Worm (Caenorhabditis elegans) whole organism, L3 larva: ENCODE measurements around the gene C16A11.5.
A peak's percentile ranks its signal among the peaks of the same experiment; 100 is the strongest.

ENCODE experiments used
- R02D3.7 ChIP-seq: fragments of 150-350 bp; optimal IDR thresholded peaks from 2 replicates; lab custom pipeline; 2014; ENCODE audit warnings: missing biosample characterization, missing genetic modification characterization
- aly-2 ChIP-seq: fragments of 150-350 bp; optimal IDR thresholded peaks from 2 replicates; lab custom pipeline; 2014; ENCODE audit warnings: missing biosample characterization, missing genetic modification characterization
- ama-1 ChIP-seq: fragments of 150-350 bp; optimal IDR thresholded peaks from 2 replicates; lab custom pipeline; 2018
- ceh-28 ChIP-seq: fragments of 150-350 bp; optimal IDR thresholded peaks from 2 replicates; lab custom pipeline; 2014; ENCODE audit warnings: missing biosample characterization, missing genetic modification reagents, missing genetic modification characterization
- ceh-82 ChIP-seq: fragments of 150-350 bp; optimal IDR thresholded peaks from 2 replicates; lab custom pipeline; 2014; ENCODE audit warnings: missing biosample characterization, missing genetic modification characterization
- ceh-9 ChIP-seq: sonication (generic microtip); optimal IDR thresholded peaks from 2 replicates; lab custom pipeline; 2018; ENCODE audit warnings: missing biosample characterization, missing genetic modification characterization
- egl-27 ChIP-seq: sonication (generic microtip); optimal IDR thresholded peaks from 4 replicates; lab custom pipeline; 2017; ENCODE audit warnings: missing biosample characterization, missing genetic modification reagents, missing genetic modification characterization
- egl-5 ChIP-seq: fragments of 150-350 bp; optimal IDR thresholded peaks from 2 replicates; lab custom pipeline; 2017; ENCODE audit warnings: missing biosample characterization, missing genetic modification reagents, missing genetic modification characterization, inconsistent platforms
- elt-2 ChIP-seq: sonication (generic microtip); optimal IDR thresholded peaks from 2 replicates; lab custom pipeline; 2016; ENCODE audit warnings: missing genetic modification reagents, mild to moderate bottlenecking, missing genetic modification characterization, missing compliant biosample characterization
- elt-3 ChIP-seq, 3 experiments: fragments of 150-350 bp in 1 of 3; sonication (generic microtip) in 2 of 3; optimal IDR thresholded peaks; 2 replicates in 2 of 3; 4 replicates in 1 of 3; lab custom pipeline; 2014 to 2017; ENCODE audit warnings: missing biosample characterization in 3 of 3, missing genetic modification characterization in 3 of 3
- eor-1 ChIP-seq, 2 experiments: fragments of 150-350 bp; optimal IDR thresholded peaks; 2 replicates each; lab custom pipeline; 2014 to 2018; ENCODE audit warnings: missing biosample characterization in 2 of 2, missing genetic modification characterization in 2 of 2
- fkh-10 ChIP-seq: sonication (generic microtip); optimal IDR thresholded peaks from 2 replicates; lab custom pipeline; 2017; ENCODE audit warnings: missing biosample characterization, missing genetic modification reagents, missing genetic modification characterization
- fkh-2 ChIP-seq: fragments of 150-350 bp; optimal IDR thresholded peaks from 2 replicates; lab custom pipeline; 2014; ENCODE audit warnings: missing biosample characterization, missing genetic modification reagents, missing genetic modification characterization
- fos-1 ChIP-seq: fragments of 150-350 bp; optimal IDR thresholded peaks from 2 replicates; lab custom pipeline; 2014; ENCODE audit warnings: missing biosample characterization, missing genetic modification characterization
- hmg-11 ChIP-seq: sonication (generic microtip); optimal IDR thresholded peaks from 2 replicates; lab custom pipeline; 2016; ENCODE audit warnings: missing genetic modification characterization, missing compliant biosample characterization
- lin-15B ChIP-seq: fragments of 150-350 bp; optimal IDR thresholded peaks from 2 replicates; lab custom pipeline; 2014; ENCODE audit warnings: missing biosample characterization, missing genetic modification characterization
- lin-39 ChIP-seq: fragments of 150-350 bp; optimal IDR thresholded peaks from 2 replicates; lab custom pipeline; 2018; ENCODE audit warnings: missing biosample characterization, missing genetic modification reagents, missing genetic modification characterization
- lsy-12 ChIP-seq: sonication (generic microtip); optimal IDR thresholded peaks from 2 replicates; lab custom pipeline; 2016; ENCODE audit warnings: mild to moderate bottlenecking, missing genetic modification characterization, missing compliant biosample characterization
- mdl-1 ChIP-seq: fragments of 150-350 bp; optimal IDR thresholded peaks from 2 replicates; lab custom pipeline; 2014; ENCODE audit warnings: missing biosample characterization, missing genetic modification characterization
- nfya-1 ChIP-seq: sonication (generic microtip); optimal IDR thresholded peaks from 2 replicates; lab custom pipeline; 2017; ENCODE audit warnings: missing genetic modification characterization, mild to moderate bottlenecking, missing compliant biosample characterization, antibody characterized with exemption, moderate library complexity; ENCODE audit not compliant: insufficient read depth
- nhr-23 ChIP-seq: fragments of 150-350 bp; optimal IDR thresholded peaks from 2 replicates; lab custom pipeline; 2014; ENCODE audit warnings: missing biosample characterization, missing genetic modification reagents, missing genetic modification characterization
- nhr-25 ChIP-seq: sonication (generic microtip); optimal IDR thresholded peaks from 2 replicates; lab custom pipeline; 2017; ENCODE audit warnings: missing biosample characterization, missing genetic modification characterization
- nhr-43 ChIP-seq: sonication (generic microtip); optimal IDR thresholded peaks from 2 replicates; lab custom pipeline; 2016; ENCODE audit warnings: mild to moderate bottlenecking, missing genetic modification characterization, missing compliant biosample characterization; ENCODE audit not compliant: poor library complexity, severe bottlenecking
- nhr-67 ChIP-seq: fragments of 150-350 bp; optimal IDR thresholded peaks from 2 replicates; lab custom pipeline; 2014; ENCODE audit warnings: missing biosample characterization, missing genetic modification characterization
- nhr-76 ChIP-seq: fragments of 150-350 bp; sonication (generic microtip); optimal IDR thresholded peaks from 5 replicates; lab custom pipeline; 2014; ENCODE audit warnings: missing biosample characterization, missing genetic modification characterization
- nhr-77 ChIP-seq: fragments of 150-350 bp; optimal IDR thresholded peaks from 2 replicates; lab custom pipeline; 2014; ENCODE audit warnings: missing biosample characterization, missing genetic modification characterization
- pha-4 ChIP-seq: fragments of 150-350 bp; optimal IDR thresholded peaks from 2 replicates; lab custom pipeline; 2014; ENCODE audit warnings: missing biosample characterization, missing genetic modification reagents, missing genetic modification characterization
- pqm-1 ChIP-seq: fragments of 150-350 bp; optimal IDR thresholded peaks from 2 replicates; lab custom pipeline; 2017; ENCODE audit warnings: missing biosample characterization, missing genetic modification characterization, inconsistent platforms
- snpc-4 ChIP-seq: fragments of 150-350 bp; optimal IDR thresholded peaks from 2 replicates; lab custom pipeline; 2014; ENCODE audit warnings: missing biosample characterization, missing genetic modification characterization
- tbx-2 ChIP-seq: sonication (generic microtip); optimal IDR thresholded peaks from 2 replicates; lab custom pipeline; 2016; ENCODE audit warnings: mild to moderate bottlenecking, missing genetic modification characterization, missing compliant biosample characterization
- unc-62 ChIP-seq: fragments of 150-350 bp; sonication (generic microtip); optimal IDR thresholded peaks from 4 replicates; lab custom pipeline; 2014; ENCODE audit warnings: missing biosample characterization, missing genetic modification reagents, missing genetic modification characterization

C16A11.5 gene

ce11 chrII:4228112-4228770, 5.1 kb downstream of the C16A11.5 start:
- no peak for TF ChIP-seq lin-15B (tag; lab: Kevin White, UChicago)
- TF ChIP-seq tbx-2: no peak

DNA sequence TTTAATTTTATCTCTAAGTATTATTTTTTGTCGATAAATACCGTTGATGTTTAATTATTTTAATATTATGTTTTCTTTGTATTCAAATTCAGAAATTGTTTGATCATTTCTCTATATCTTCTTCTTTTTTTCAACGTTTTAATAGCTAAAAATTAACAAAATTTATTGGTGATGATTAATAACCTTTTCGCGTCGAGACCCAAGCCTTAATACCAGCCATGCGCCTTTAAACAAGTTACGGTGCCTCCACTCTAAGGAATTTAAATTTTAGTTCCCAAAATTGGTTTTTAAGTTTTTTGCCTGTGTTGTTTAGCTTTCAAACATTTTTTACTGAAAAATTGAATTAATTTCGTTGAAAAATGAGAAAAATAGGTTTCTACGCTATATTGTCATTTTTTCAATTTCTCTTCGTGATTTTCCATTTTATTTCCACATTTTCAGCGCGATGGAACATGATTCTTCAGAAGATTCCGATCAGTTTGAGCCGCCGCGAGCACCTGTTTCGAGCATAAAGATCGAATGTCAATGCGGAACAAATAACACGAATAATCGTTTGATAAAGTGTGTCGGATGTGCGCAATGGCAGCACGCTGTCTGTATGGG, 6.1 kb downstream of the C16A11.5 start, which contains the start of gene C16A11.3:
TSS of gene C16A11.3 (plus strand) at position 440 of the 603 bp plus-strand sequence.
- TF ChIP-seq ama-1 (lab: Kevin White, UChicago) (no peak), egl-27 (tag; lab: Kevin White, UChicago) (no peak), fos-1 (tag; lab: Kevin White, UChicago) (no peak)

- TF ChIP-seq fkh-2 (tag; lab: Kevin White, UChicago): no peak
- no peak for TF ChIP-seq fkh-10 (GFP tag; lab: Kevin White, UChicago)
- TF ChIP-seq lsy-12 (tag; lab: Kevin White, UChicago): no peak
- TF ChIP-seq nhr-25 (tag; lab: Kevin White, UChicago): no peak
- no peak for TF ChIP-seq hmg-11
- TF ChIP-seq unc-62 (GFP tag; lab: Kevin White, UChicago): no peak
- no peak for TF ChIP-seq nhr-77 (tag; lab: Kevin White, UChicago)
- no peak for TF ChIP-seq egl-5 (tag; lab: Kevin White, UChicago)
- TF ChIP-seq mdl-1: no peak
- TF ChIP-seq aly-2: no peak
- no peak for TF ChIP-seq fos-1 (tag; lab: Kevin White, UChicago)
- TF ChIP-seq nhr-67 (tag; lab: Kevin White, UChicago): no peak
- TF ChIP-seq nhr-76: no peak
These were observed 7.8 kb downstream of the C16A11.5 start, which contains the start of gene C16A11.10 for ce11 chrII:4230816-4231435. Gene C16A11.10 (plus strand): TSS chrII:4231385.

ce11 chrII:4235959-4236358, 12.9 kb downstream of the C16A11.5 start, which contains the start of gene fbxc-43:
Gene fbxc-43 (minus strand): TSS chrII:4235996.
- TF ChIP-seq eor-1 (tag; optimal IDR thresholded peaks at IDR 0.05; lab: Kevin White, UChicago) (no peak), ceh-28 (tag; lab: Kevin White, UChicago) (no peak), snpc-4 (tag; lab: Kevin White, UChicago) (no peak), elt-3 (tag; optimal IDR thresholded peaks at IDR 0.05; lab: Kevin White, UChicago) (no peak), fkh-2 (tag; lab: Kevin White, UChicago) (no peak), ceh-9 (tag; lab: Kevin White, UChicago) (no peak), pqm-1 (tag; lab: Kevin White, UChicago) (no peak), nhr-43 (no peak), egl-27 (tag; lab: Kevin White, UChicago) (no peak), ceh-82 (tag; lab: Kevin White, UChicago) (no peak), nhr-23 (no peak), elt-2 (tag; lab: Kevin White, UChicago) (no peak), lin-39 (tag; lab: Kevin White, UChicago) (no peak)

DNA sequence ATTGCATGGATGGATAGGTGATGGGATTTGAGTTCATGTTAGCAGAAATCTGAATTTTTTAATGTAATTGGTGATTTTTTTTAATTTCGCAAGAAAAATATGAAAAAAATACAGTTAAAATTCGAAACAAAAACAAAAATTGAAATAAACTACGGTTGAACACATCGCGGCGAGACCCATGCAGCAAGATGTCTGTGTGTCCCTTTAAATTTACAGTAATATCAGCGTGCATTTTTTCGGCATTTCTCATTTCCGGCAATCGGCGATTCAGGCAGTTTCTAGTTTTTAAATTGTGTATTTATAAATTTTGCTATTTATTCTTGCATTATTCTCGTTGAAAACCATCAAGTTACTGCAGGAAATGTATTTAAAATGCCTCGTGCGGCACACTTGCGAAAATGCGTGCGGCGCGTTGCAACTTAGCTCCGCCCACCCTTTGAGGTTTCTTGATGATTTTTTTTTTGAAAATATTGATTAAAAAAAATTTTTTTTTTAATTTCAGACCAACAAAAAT, 14.7 kb downstream of the C16A11.5 start, which contains the start of the genes fbxc-44 and C16A11.2:
TSS of gene fbxc-44 (minus strand) at position 51 of the 514 bp plus-strand sequence.
TSS of gene C16A11.2 (plus strand) at position 503 of the 514 bp plus-strand sequence.
- TF ChIP-seq ceh-28 (tag; lab: Kevin White, UChicago) (peak; percentile 32), egl-5 (tag; lab: Kevin White, UChicago) (no peak), nhr-23 (peak; percentile 58), lin-39 (tag; lab: Kevin White, UChicago) (peak; percentile 14), lsy-12 (tag; lab: Kevin White, UChicago) (no peak), hmg-11 (peak; percentile 63), ama-1 (lab: Kevin White, UChicago) (no peak), pha-4 (tag; lab: Kevin White, UChicago) (peak; percentile 29), R02D3.7 (tag; lab: Kevin White, UChicago) (peak; percentile 1), nfya-1 (tag; lab: Kevin White, UChicago) (peak; percentile 51), nhr-25 (tag; lab: Kevin White, UChicago) (no peak), snpc-4 (tag; lab: Kevin White, UChicago) (peak; percentile 27)
